Fruit fly (Drosophila melanogaster) whole organism, embryonic: ENCODE data around the gene CG32855.

Source experiments
- ATbp ChIP-seq: fragments of 200-800 bp; sonication (Bioruptor generic); optimal IDR thresholded peaks from 2 replicates; lab custom pipeline; 2017; ENCODE audit warnings: missing biosample characterization, mild to moderate bottlenecking, missing genetic modification characterization, missing genetic modification reagents
- Aef1 ChIP-seq: fragments of 200-800 bp; sonication (Bioruptor generic); IDR thresholded peaks from 3 replicates; pipeline ENCODE4 v1.3.6; 2022; ENCODE audit warnings: missing biosample characterization, missing genetic modification characterization
- Asciz ChIP-seq: fragments of 200-800 bp; sonication (Bioruptor generic); optimal IDR thresholded peaks from 2 replicates; lab custom pipeline; 2017; ENCODE audit warnings: missing biosample characterization, mild to moderate bottlenecking, missing genetic modification characterization, missing genetic modification reagents
- Atf6 ChIP-seq: fragments of 200-800 bp; sonication (Bioruptor generic); IDR thresholded peaks from 2 replicates; pipeline ENCODE4 v1.3.6; 2022; ENCODE audit warnings: missing biosample characterization, missing genetic modification characterization
- CG10654 ChIP-seq: fragments of 200-800 bp; sonication (Bioruptor generic); optimal IDR thresholded peaks from 2 replicates; lab custom pipeline; 2016; ENCODE audit warnings: missing biosample characterization, missing genetic modification characterization
- CG11085 ChIP-seq: fragments of 200-800 bp; sonication (Bioruptor generic); IDR thresholded peaks from 2 replicates; pipeline ENCODE4 v1.3.6; 2022; ENCODE audit warnings: missing biosample characterization, missing genetic modification characterization
- CG15696 ChIP-seq: fragments of 200-800 bp; sonication (Bioruptor generic); optimal IDR thresholded peaks from 2 replicates; lab custom pipeline; 2019; ENCODE audit warnings: missing biosample characterization, mild to moderate bottlenecking, missing genetic modification characterization, moderate library complexity
- CG16815 ChIP-seq: fragments of 200-800 bp; sonication (Bioruptor generic); optimal IDR thresholded peaks from 3 replicates; lab custom pipeline; 2017; ENCODE audit warnings: missing biosample characterization, mild to moderate bottlenecking, missing genetic modification characterization
- CG18011 ChIP-seq: fragments of 200-800 bp; sonication (Bioruptor generic); optimal IDR thresholded peaks from 2 replicates; lab custom pipeline; 2017; ENCODE audit warnings: missing biosample characterization, missing genetic modification characterization, mild to moderate bottlenecking, moderate library complexity, missing genotype
- CG18599 ChIP-seq: fragments of 200-800 bp; sonication (Bioruptor generic); optimal IDR thresholded peaks from 3 replicates; lab custom pipeline; 2017; ENCODE audit warnings: missing biosample characterization, missing genetic modification characterization, mild to moderate bottlenecking, moderate library complexity, missing genetic modification reagents
- CG2202 ChIP-seq: fragments of 200-800 bp; sonication (Bioruptor generic); optimal IDR thresholded peaks from 2 replicates; lab custom pipeline; 2018; ENCODE audit warnings: missing biosample characterization, mild to moderate bottlenecking, missing genetic modification characterization
- CG32772 ChIP-seq: fragments of 200-800 bp; sonication (Bioruptor generic); IDR thresholded peaks from 2 replicates; pipeline ENCODE4 v1.3.6; 2022; ENCODE audit warnings: missing biosample characterization, missing genetic modification characterization
- CG33557 ChIP-seq: fragments of 200-800 bp; sonication (Bioruptor generic); optimal IDR thresholded peaks from 2 replicates; lab custom pipeline; 2019; ENCODE audit warnings: missing biosample characterization, mild to moderate bottlenecking, missing genetic modification characterization, moderate library complexity
- CG6175 ChIP-seq: fragments of 200-800 bp; sonication (Bioruptor generic); IDR thresholded peaks from 3 replicates; pipeline ENCODE4 v1.3.6; 2022; ENCODE audit warnings: missing biosample characterization, missing genetic modification characterization
- CG6272 ChIP-seq: fragments of 200-800 bp; sonication (Bioruptor generic); IDR thresholded peaks from 2 replicates; pipeline ENCODE4 v1.3.6; 2022; ENCODE audit warnings: missing biosample characterization, missing genetic modification characterization
- CG7745 ChIP-seq: fragments of 200-800 bp; sonication (Bioruptor generic); optimal IDR thresholded peaks from 2 replicates; lab custom pipeline; 2018; ENCODE audit warnings: missing biosample characterization, mild to moderate bottlenecking, missing genetic modification characterization, moderate library complexity
- CG8089 ChIP-seq: fragments of 200-800 bp; sonication (Bioruptor generic); optimal IDR thresholded peaks from 3 replicates; lab custom pipeline; 2016; ENCODE audit warnings: missing biosample characterization, missing genetic modification characterization
- CG8281 ChIP-seq: fragments of 200-800 bp; sonication (Bioruptor generic); optimal IDR thresholded peaks from 2 replicates; lab custom pipeline; 2018; ENCODE audit warnings: missing biosample characterization, mild to moderate bottlenecking, missing genetic modification characterization, moderate library complexity
- CG9797 ChIP-seq: fragments of 200-800 bp; sonication (Bioruptor generic); optimal IDR thresholded peaks from 3 replicates; lab custom pipeline; 2018; ENCODE audit warnings: missing biosample characterization, mild to moderate bottlenecking, missing genetic modification characterization
- CG9932 ChIP-seq: fragments of 200-800 bp; sonication (Bioruptor generic); IDR thresholded peaks from 2 replicates; pipeline ENCODE4 v1.3.6; 2022; ENCODE audit warnings: missing biosample characterization, missing genetic modification characterization
- CoRest ChIP-seq: fragments of 200-800 bp; sonication (Bioruptor generic); optimal IDR thresholded peaks from 3 replicates; lab custom pipeline; 2018; ENCODE audit warnings: missing biosample characterization, mild to moderate bottlenecking, missing genetic modification characterization, moderate library complexity
- Deaf1 ChIP-seq: fragments of 200-800 bp; optimal IDR thresholded peaks from 3 replicates; lab custom pipeline; 2019; ENCODE audit warnings: missing biosample characterization, mild to moderate bottlenecking, missing genetic modification characterization, moderate library complexity
- Eip74EF ChIP-seq, 2 experiments: fragments of 200-800 bp in 1 of 2; fragments of >200 bp in 1 of 2; sonication (Bioruptor generic) in 1 of 2; optimal IDR thresholded peaks; 2 replicates each; lab custom pipeline; 2017 to 2019; ENCODE audit warnings: missing biosample characterization in 2 of 2, missing genetic modification characterization in 2 of 2, mild to moderate bottlenecking in 1 of 2, moderate library complexity in 1 of 2
- Elba2 ChIP-seq: fragments of 200-800 bp; sonication (Bioruptor generic); optimal IDR thresholded peaks from 3 replicates; lab custom pipeline; 2016; ENCODE audit warnings: missing biosample characterization, missing genetic modification characterization
- Oli ChIP-seq: fragments of 200-800 bp; sonication (Bioruptor generic); optimal IDR thresholded peaks from 2 replicates; lab custom pipeline; 2018; ENCODE audit warnings: missing biosample characterization, mild to moderate bottlenecking, missing genetic modification characterization, moderate library complexity
- Pdp1 ChIP-seq, 2 experiments: fragments of 200-800 bp; sonication (Bioruptor generic); optimal IDR thresholded peaks; 3 replicates each; lab custom pipeline; 2016; ENCODE audit warnings: missing biosample characterization in 2 of 2, missing genetic modification characterization in 2 of 2, mild to moderate bottlenecking in 1 of 2, moderate library complexity in 1 of 2
- Ravus ChIP-seq: fragments of 200-800 bp; sonication (Bioruptor generic); IDR thresholded peaks from 2 replicates; pipeline ENCODE4 v1.3.6; 2022; ENCODE audit warnings: missing biosample characterization, missing genetic modification characterization
- Rfx ChIP-seq: fragments of 200-800 bp; sonication (Bioruptor generic); IDR thresholded peaks from 2 replicates; pipeline ENCODE4 v1.3.6; 2022; ENCODE audit warnings: missing biosample characterization, missing genetic modification characterization
- Ssrp ChIP-seq: fragments of 200-800 bp; sonication (Bioruptor generic); optimal IDR thresholded peaks from 2 replicates; lab custom pipeline; 2018; ENCODE audit warnings: missing biosample characterization, mild to moderate bottlenecking, missing genetic modification characterization, moderate library complexity
- Stat92E ChIP-seq, 3 experiments: fragments of >200 bp in 2 of 3; fragments of 200-800 bp in 1 of 3; sonication (Bioruptor generic) in 1 of 3; optimal IDR thresholded peaks; 2 replicates each; lab custom pipeline; 2017 to 2019; ENCODE audit warnings: missing biosample characterization in 3 of 3, missing genetic modification characterization in 3 of 3, mild to moderate bottlenecking in 1 of 3, moderate library complexity in 1 of 3
- TFAM ChIP-seq: fragments of 200-800 bp; sonication (Bioruptor generic); optimal IDR thresholded peaks from 2 replicates; lab custom pipeline; 2017; ENCODE audit warnings: missing biosample characterization, missing genetic modification characterization, inconsistent platforms
- Tbp ChIP-seq: fragments of >200 bp; optimal IDR thresholded peaks from 2 replicates; lab custom pipeline; 2018; ENCODE audit warnings: missing biosample characterization, missing genetic modification characterization
- cato ChIP-seq: fragments of 200-800 bp; sonication (Bioruptor generic); optimal IDR thresholded peaks from 2 replicates; lab custom pipeline; 2016; ENCODE audit warnings: missing biosample characterization, missing genetic modification characterization, borderline replicate concordance
- cg ChIP-seq: fragments of 200-800 bp; sonication (Bioruptor generic); optimal IDR thresholded peaks from 3 replicates; lab custom pipeline; 2019; ENCODE audit warnings: missing biosample characterization, mild to moderate bottlenecking, missing genetic modification characterization, moderate library complexity
- dimm ChIP-seq: fragments of 200-800 bp; sonication (Bioruptor generic); IDR thresholded peaks from 2 replicates; pipeline ENCODE4 v1.3.6; 2022; ENCODE audit warnings: missing biosample characterization, missing genetic modification characterization
- fd96Cb ChIP-seq: fragments of 200-800 bp; sonication (Bioruptor generic); optimal IDR thresholded peaks from 2 replicates; lab custom pipeline; 2018; ENCODE audit warnings: missing biosample characterization, mild to moderate bottlenecking, missing genetic modification characterization, moderate library complexity
- gro ChIP-seq: fragments of 200-800 bp; sonication (Bioruptor generic); optimal IDR thresholded peaks from 2 replicates; lab custom pipeline; 2016; ENCODE audit warnings: missing biosample characterization, missing genetic modification characterization
- knrl ChIP-seq: fragments of 200-800 bp; sonication (Bioruptor generic); IDR thresholded peaks from 3 replicates; pipeline ENCODE4 v1.3.6; 2022; ENCODE audit warnings: missing biosample characterization, missing genetic modification characterization; ENCODE audit not compliant: partially characterized antibody
- oc ChIP-seq: fragments of 200-800 bp; sonication (Bioruptor generic); optimal IDR thresholded peaks from 2 replicates; lab custom pipeline; 2018; ENCODE audit warnings: missing biosample characterization, mild to moderate bottlenecking, missing genetic modification characterization, moderate library complexity
- pb ChIP-seq: fragments of 200-800 bp; sonication (Bioruptor generic); optimal IDR thresholded peaks from 3 replicates; lab custom pipeline; 2016; ENCODE audit warnings: missing biosample characterization, missing genetic modification characterization
- ranshi ChIP-seq: fragments of 200-800 bp; sonication (Bioruptor generic); IDR thresholded peaks from 2 replicates; pipeline ENCODE4 v1.3.6; 2022; ENCODE audit warnings: missing biosample characterization, missing genetic modification characterization
- schlank ChIP-seq: fragments of 200-800 bp; sonication (Bioruptor generic); optimal IDR thresholded peaks from 2 replicates; lab custom pipeline; 2018; ENCODE audit warnings: missing biosample characterization, mild to moderate bottlenecking, missing genetic modification characterization
- sqz ChIP-seq: fragments of 200-800 bp; sonication (Bioruptor generic); optimal IDR thresholded peaks from 3 replicates; lab custom pipeline; 2018; ENCODE audit warnings: missing biosample characterization, mild to moderate bottlenecking, missing genetic modification characterization
- ssp ChIP-seq: fragments of 200-800 bp; sonication (Bioruptor generic); IDR thresholded peaks from 2 replicates; pipeline ENCODE4 v1.3.6; 2022; ENCODE audit warnings: missing biosample characterization, missing genetic modification characterization
- stc ChIP-seq: fragments of 200-800 bp; sonication (Bioruptor generic); IDR thresholded peaks from 2 replicates; pipeline ENCODE4 v1.3.6; 2022; ENCODE audit warnings: missing biosample characterization, missing genetic modification characterization
- tio ChIP-seq: fragments of 200-800 bp; sonication (Bioruptor generic); optimal IDR thresholded peaks from 2 replicates; lab custom pipeline; 2017; ENCODE audit warnings: missing biosample characterization, missing genetic modification characterization, inconsistent platforms
- tna ChIP-seq: fragments of 200-800 bp; sonication (Bioruptor generic); IDR thresholded peaks from 2 replicates; pipeline ENCODE4 v1.3.6; 2022; ENCODE audit warnings: missing biosample characterization, missing genetic modification characterization; ENCODE audit not compliant: partially characterized antibody
- z ChIP-seq: fragments of 200-800 bp; sonication (Bioruptor generic); IDR thresholded peaks from 3 replicates; pipeline ENCODE4 v1.3.6; 2022; ENCODE audit warnings: missing biosample characterization, missing genetic modification characterization

Gene CG32855

dm6 chr3R:16094011-16094729 is 13.4 kb upstream of the CG32855 start (continued):
- peak; percentile 86 for TF ChIP-seq fd96Cb (tag; lab: Kevin White, UChicago)
- peak; percentile 86 for TF ChIP-seq Oli (tag; lab: Kevin White, UChicago)
- TF ChIP-seq Pdp1 (GFP tag; optimal IDR thresholded peaks at IDR 0.05; lab: Kevin White, UChicago): peak in 1 of 2 experiments; percentile 10
- no peak for TF ChIP-seq CG11085 (GFP tag; lab: Robert Waterston, UW)
- TF ChIP-seq CG10654 (GFP tag; lab: Kevin White, UChicago): peak; percentile 69
- TF ChIP-seq Ravus (GFP tag; lab: Robert Waterston, UW): no peak
- no peak for TF ChIP-seq tna (GFP tag; lab: Robert Waterston, UW)
- TF ChIP-seq Deaf1 (tag; lab: Kevin White, UChicago): peak; percentile 47
- 0 out of 2 replicates have a peak, but pooled peaks have one; percentile 57 for TF ChIP-seq CG32772 (GFP tag; lab: Robert Waterston, UW)
- TF ChIP-seq sqz (GFP tag; lab: Kevin White, UChicago): peak; percentile 72
- TF ChIP-seq CoRest (tag; lab: Kevin White, UChicago): peak; percentile 88
- TF ChIP-seq gro (GFP tag; lab: Kevin White, UChicago): no peak
- TF ChIP-seq CG9797 (GFP tag; lab: Kevin White, UChicago): no peak
- peak; percentile 67 for TF ChIP-seq CG18599 (GFP tag; lab: Kevin White, UChicago)
- no peak for TF ChIP-seq knrl (GFP tag; lab: Robert Waterston, UW)
- peak; percentile 51 for TF ChIP-seq CG2202 (tag; lab: Kevin White, UChicago)
- TF ChIP-seq Ssrp (tag; lab: Kevin White, UChicago): peak; percentile 87
- no peak for TF ChIP-seq Elba2 (GFP tag; lab: Kevin White, UChicago)
- peak in 1 of 2 experiments; percentile 86 for TF ChIP-seq Eip74EF (GFP tag; optimal IDR thresholded peaks at IDR 0.05; lab: Kevin White, UChicago)
- TF ChIP-seq pb (GFP tag; lab: Kevin White, UChicago): no peak
- TF ChIP-seq CG7745 (tag; lab: Kevin White, UChicago): no peak
- TF ChIP-seq Atf6: no peak; the same call in 1 of the 2 replicates
- no peak for TF ChIP-seq Tbp (GFP tag; lab: Kevin White, UChicago)
- TF ChIP-seq tio (GFP tag; lab: Kevin White, UChicago): peak; percentile 83
- TF ChIP-seq CG9932 (GFP tag; lab: Robert Waterston, UW): 0 out of 2 replicates have a peak, but pooled peaks have one; percentile 19
- TF ChIP-seq CG6175 (GFP tag; lab: Robert Waterston, UW): no peak
- no peak for TF ChIP-seq CG8089 (GFP tag; lab: Kevin White, UChicago)
- no peak for TF ChIP-seq Aef1 (GFP tag; lab: Robert Waterston, UW)
- TF ChIP-seq ranshi (GFP tag; lab: Robert Waterston, UW): no peak
- no peak for TF ChIP-seq schlank (tag; lab: Kevin White, UChicago)
- TF ChIP-seq oc (tag; lab: Kevin White, UChicago): peak; percentile 49
- TF ChIP-seq dimm: no peak
- TF ChIP-seq CG18011 (GFP tag; lab: Kevin White, UChicago): no peak
- TF ChIP-seq CG15696 (tag; lab: Kevin White, UChicago): peak; percentile 58
- no peak for TF ChIP-seq CG6272 (GFP tag; lab: Robert Waterston, UW)
- TF ChIP-seq Asciz (GFP tag; lab: Kevin White, UChicago): peak; percentile 88
- TF ChIP-seq Rfx (GFP tag; lab: Robert Waterston, UW): no peak
- peak; percentile 46 for TF ChIP-seq cato (GFP tag; lab: Kevin White, UChicago)
- peak in 1 of 3 experiments; percentile 77 for TF ChIP-seq Stat92E (GFP tag; optimal IDR thresholded peaks at IDR 0.05; lab: Kevin White, UChicago)
- peak; percentile 85 for TF ChIP-seq ATbp (GFP tag; lab: Kevin White, UChicago)
- TF ChIP-seq cg (GFP tag; lab: Kevin White, UChicago): peak; percentile 20
- TF ChIP-seq ssp (GFP tag; lab: Robert Waterston, UW): peak; percentile 49; the same call in 1 of the 2 replicates
- TF ChIP-seq stc (GFP tag; lab: Robert Waterston, UW): peak; percentile 39; the same call in 1 of the 2 replicates
- TF ChIP-seq z (GFP tag; lab: Robert Waterston, UW): no peak
- TF ChIP-seq CG8281: peak; percentile 57
- TF ChIP-seq TFAM: no peak
- peak; percentile 63 for TF ChIP-seq CG16815 (GFP tag; lab: Kevin White, UChicago)
- peak; percentile 74 for TF ChIP-seq CG33557 (GFP tag; lab: Kevin White, UChicago)
